Fruit fly (Drosophila melanogaster) whole organism, embryonic: Measurements from ENCODE around the gene AstA.

Source experiments
- Antp ChIP-seq: fragments of 200-800 bp; sonication (Bioruptor generic); optimal IDR thresholded peaks from 3 replicates; lab custom pipeline; 2016; ENCODE audit warnings: missing biosample characterization, missing genetic modification characterization
- B-H2 ChIP-seq: fragments of 200-800 bp; sonication (Bioruptor generic); optimal IDR thresholded peaks from 2 replicates; lab custom pipeline; 2018; ENCODE audit warnings: missing biosample characterization, mild to moderate bottlenecking, missing genetic modification characterization
- BtbVII ChIP-seq: fragments of 200-800 bp; sonication (Bioruptor generic); optimal IDR thresholded peaks from 3 replicates; lab custom pipeline; 2017; ENCODE audit warnings: missing biosample characterization, mild to moderate bottlenecking, missing genetic modification characterization
- CG10209 ChIP-seq: fragments of 200-800 bp; sonication (Bioruptor generic); optimal IDR thresholded peaks from 3 replicates; lab custom pipeline; 2017; ENCODE audit warnings: missing biosample characterization, mild to moderate bottlenecking, missing genetic modification characterization, missing genetic modification reagents
- CG11093 ChIP-seq: fragments of 200-800 bp; sonication (Bioruptor generic); IDR thresholded peaks from 3 replicates; pipeline ENCODE4 v1.3.6; 2022; ENCODE audit warnings: missing biosample characterization, missing genetic modification characterization
- CG12219 ChIP-seq: fragments of 200-800 bp; sonication (Bioruptor generic); optimal IDR thresholded peaks from 3 replicates; lab custom pipeline; 2018; ENCODE audit warnings: missing biosample characterization, mild to moderate bottlenecking, missing genetic modification characterization
- CG14014 ChIP-seq: fragments of 200-800 bp; sonication (Bioruptor generic); IDR thresholded peaks from 2 replicates; pipeline ENCODE4 v1.3.6; 2022; ENCODE audit warnings: missing biosample characterization, missing genetic modification characterization
- CG14710 ChIP-seq: fragments of 200-800 bp; sonication (Bioruptor generic); optimal IDR thresholded peaks from 3 replicates; lab custom pipeline; 2019; ENCODE audit warnings: missing biosample characterization, mild to moderate bottlenecking, missing genetic modification characterization, moderate library complexity
- CG15601 ChIP-seq: fragments of 200-800 bp; sonication (Bioruptor generic); optimal IDR thresholded peaks from 3 replicates; lab custom pipeline; 2019; ENCODE audit warnings: missing biosample characterization, mild to moderate bottlenecking, missing genetic modification characterization, moderate library complexity
- CG1603 ChIP-seq: fragments of 200-800 bp; sonication (Bioruptor generic); optimal IDR thresholded peaks from 2 replicates; lab custom pipeline; 2019; ENCODE audit warnings: missing biosample characterization, mild to moderate bottlenecking, missing genetic modification characterization, moderate library complexity
- CG1647 ChIP-seq: fragments of 200-800 bp; sonication (Bioruptor generic); optimal IDR thresholded peaks from 3 replicates; lab custom pipeline; 2016; ENCODE audit warnings: missing biosample characterization, missing genetic modification characterization
- CG1832 ChIP-seq: fragments of 200-800 bp; sonication (Bioruptor generic); optimal IDR thresholded peaks from 2 replicates; lab custom pipeline; 2017; ENCODE audit warnings: missing biosample characterization, mild to moderate bottlenecking, missing genetic modification characterization, inconsistent platforms
- CG30020 ChIP-seq: fragments of 200-800 bp; optimal IDR thresholded peaks from 2 replicates; lab custom pipeline; 2019; ENCODE audit warnings: missing biosample characterization, mild to moderate bottlenecking, missing genetic modification characterization, moderate library complexity
- CG33557 ChIP-seq: fragments of 200-800 bp; sonication (Bioruptor generic); optimal IDR thresholded peaks from 2 replicates; lab custom pipeline; 2019; ENCODE audit warnings: missing biosample characterization, mild to moderate bottlenecking, missing genetic modification characterization, moderate library complexity
- CG34224 ChIP-seq: fragments of 200-800 bp; sonication (Bioruptor generic); IDR thresholded peaks from 3 replicates; pipeline ENCODE4 v1.3.6; 2022; ENCODE audit warnings: missing biosample characterization, missing genetic modification characterization; ENCODE audit not compliant: partially characterized antibody
- CG3838 ChIP-seq: fragments of 200-800 bp; sonication (Bioruptor generic); optimal IDR thresholded peaks from 3 replicates; lab custom pipeline; 2016; ENCODE audit warnings: missing biosample characterization, missing genetic modification characterization
- CG42726 ChIP-seq: fragments of 200-800 bp; sonication (Bioruptor generic); IDR thresholded peaks from 2 replicates; pipeline ENCODE4 v1.3.6; 2022; ENCODE audit warnings: missing biosample characterization, missing genetic modification characterization; ENCODE audit not compliant: partially characterized antibody
- CG7786 ChIP-seq: fragments of 200-800 bp; sonication (Bioruptor generic); optimal IDR thresholded peaks from 2 replicates; lab custom pipeline; 2016; ENCODE audit warnings: missing biosample characterization, missing genetic modification characterization
- CG8944 ChIP-seq: fragments of 200-800 bp; sonication (Bioruptor generic); optimal IDR thresholded peaks from 3 replicates; lab custom pipeline; 2016; ENCODE audit warnings: missing biosample characterization, missing genetic modification characterization
- CG9727 ChIP-seq: fragments of 200-800 bp; sonication (Bioruptor generic); optimal IDR thresholded peaks from 3 replicates; lab custom pipeline; 2017; ENCODE audit warnings: missing biosample characterization, mild to moderate bottlenecking, missing genetic modification characterization
- Dbx ChIP-seq: fragments of 200-800 bp; sonication (Bioruptor generic); IDR thresholded peaks from 3 replicates; pipeline ENCODE4 v1.3.6; 2022; ENCODE audit warnings: missing biosample characterization, missing genetic modification characterization
- Doc2 ChIP-seq: fragments of 200-800 bp; sonication (Bioruptor generic); IDR thresholded peaks from 2 replicates; pipeline ENCODE4 v1.3.6; 2022; ENCODE audit warnings: missing biosample characterization, missing genetic modification characterization
- Hey ChIP-seq: fragments of 200-800 bp; sonication (Bioruptor generic); optimal IDR thresholded peaks from 3 replicates; lab custom pipeline; 2018; ENCODE audit warnings: missing biosample characterization, mild to moderate bottlenecking, missing genetic modification characterization
- HmgD ChIP-seq: fragments of 200-800 bp; sonication (Bioruptor generic); optimal IDR thresholded peaks from 3 replicates; lab custom pipeline; 2016; ENCODE audit warnings: missing biosample characterization, missing genetic modification characterization
- Hmr ChIP-seq: fragments of 200-800 bp; sonication (Bioruptor generic); optimal IDR thresholded peaks from 3 replicates; lab custom pipeline; 2017; ENCODE audit warnings: mild to moderate bottlenecking, missing biosample characterization, missing genetic modification reagents, missing genetic modification characterization
- Myb ChIP-seq: fragments of 200-800 bp; sonication (Bioruptor generic); optimal IDR thresholded peaks from 2 replicates; lab custom pipeline; 2016; ENCODE audit warnings: missing biosample characterization, missing genetic modification characterization
- Sox100B ChIP-seq: fragments of 200-800 bp; sonication (Bioruptor generic); optimal IDR thresholded peaks from 3 replicates; lab custom pipeline; 2018; ENCODE audit warnings: missing biosample characterization, mild to moderate bottlenecking, missing genetic modification characterization
- Taf1 ChIP-seq: fragments of 200-800 bp; sonication (Bioruptor generic); IDR thresholded peaks from 2 replicates; pipeline ENCODE4 v1.3.6; 2022; ENCODE audit warnings: missing biosample characterization, missing genetic modification characterization
- Trl ChIP-seq, 3 experiments: fragments of >200 bp in 2 of 3; fragments of 200-800 bp in 1 of 3; sonication (Bioruptor generic) in 1 of 3; optimal IDR thresholded peaks; 2 replicates in 1 of 3; 3 replicates in 2 of 3; lab custom pipeline; 2016 to 2017; ENCODE audit warnings: missing biosample characterization in 1 of 3, missing genetic modification characterization in 1 of 3
- YL-1 ChIP-seq: fragments of 200-800 bp; sonication (Bioruptor generic); optimal IDR thresholded peaks from 3 replicates; lab custom pipeline; 2017; ENCODE audit warnings: missing biosample characterization, mild to moderate bottlenecking, missing genetic modification characterization
- ara ChIP-seq: fragments of 200-800 bp; sonication (Bioruptor generic); IDR thresholded peaks from 2 replicates; pipeline ENCODE4 v1.3.6; 2022; ENCODE audit warnings: missing biosample characterization, missing genetic modification characterization
- chinmo ChIP-seq: fragments of 200-800 bp; sonication (Bioruptor generic); IDR thresholded peaks from 4 replicates; pipeline ENCODE4 v1.3.6; 2022; ENCODE audit warnings: missing biosample characterization, missing genetic modification characterization; ENCODE audit not compliant: partially characterized antibody
- dati ChIP-seq: fragments of 200-800 bp; sonication (Bioruptor generic); IDR thresholded peaks from 2 replicates; pipeline ENCODE4 v1.3.6; 2022; ENCODE audit warnings: missing biosample characterization, missing genetic modification characterization
- emc ChIP-seq: fragments of 200-800 bp; sonication (Bioruptor generic); optimal IDR thresholded peaks from 2 replicates; lab custom pipeline; 2016; ENCODE audit warnings: missing biosample characterization, missing genetic modification characterization
- her ChIP-seq: fragments of 200-800 bp; sonication (Bioruptor generic); optimal IDR thresholded peaks from 2 replicates; lab custom pipeline; 2016; ENCODE audit warnings: missing biosample characterization, missing genetic modification characterization
- jing ChIP-seq: fragments of 200-800 bp; sonication (Bioruptor generic); optimal IDR thresholded peaks from 2 replicates; lab custom pipeline; 2018; ENCODE audit warnings: missing biosample characterization, mild to moderate bottlenecking, missing genetic modification characterization
- jumu ChIP-seq: fragments of 200-800 bp; sonication (Bioruptor generic); optimal IDR thresholded peaks from 3 replicates; lab custom pipeline; 2016; ENCODE audit warnings: missing biosample characterization, missing genetic modification characterization
- lola ChIP-seq, 3 experiments: fragments of >200 bp in 2 of 3; fragments of 200-800 bp in 1 of 3; sonication (Bioruptor generic) in 1 of 3; optimal IDR thresholded peaks; 2 replicates each; lab custom pipeline; 2017 to 2019; ENCODE audit warnings: missing biosample characterization in 3 of 3, missing genetic modification characterization in 3 of 3, mild to moderate bottlenecking in 1 of 3, moderate library complexity in 1 of 3
- lov ChIP-seq, 2 experiments: fragments of 200-800 bp in 1 of 2; fragments of >200 bp in 1 of 2; sonication (Bioruptor generic) in 1 of 2; IDR thresholded peaks in 1 of 2; optimal IDR thresholded peaks in 1 of 2; 2 replicates in 1 of 2; 3 replicates in 1 of 2; pipeline versions ENCODE4 v1.3.6 to Lab custom; 2017 to 2022; ENCODE audit warnings: missing biosample characterization in 1 of 2, missing genetic modification characterization in 1 of 2
- mld ChIP-seq: fragments of 200-800 bp; sonication (Bioruptor generic); IDR thresholded peaks from 3 replicates; pipeline ENCODE4 v1.3.6; 2022; ENCODE audit warnings: missing biosample characterization, missing genetic modification characterization; ENCODE audit not compliant: partially characterized antibody
- nerfin-2 ChIP-seq: fragments of 200-800 bp; sonication (Bioruptor generic); IDR thresholded peaks from 2 replicates; pipeline ENCODE4 v1.3.6; 2022; ENCODE audit warnings: missing biosample characterization, missing genetic modification characterization; ENCODE audit not compliant: partially characterized antibody
- nmo ChIP-seq: fragments of 200-800 bp; sonication (Bioruptor generic); optimal IDR thresholded peaks from 2 replicates; lab custom pipeline; 2018; ENCODE audit warnings: missing biosample characterization, mild to moderate bottlenecking, missing genetic modification characterization, moderate library complexity
- onecut ChIP-seq: fragments of 200-800 bp; sonication (Bioruptor generic); IDR thresholded peaks from 2 replicates; pipeline ENCODE4 v1.3.6; 2022; ENCODE audit warnings: missing biosample characterization, missing genetic modification characterization
- pros ChIP-seq: fragments of 200-800 bp; sonication (Bioruptor generic); optimal IDR thresholded peaks from 3 replicates; lab custom pipeline; 2019; ENCODE audit warnings: missing biosample characterization, mild to moderate bottlenecking, missing genetic modification characterization, moderate library complexity
- sc ChIP-seq, 3 experiments: fragments of >200 bp in 2 of 3; fragments of 200-800 bp in 1 of 3; sonication (Bioruptor generic) in 1 of 3; optimal IDR thresholded peaks; 2 replicates in 2 of 3; 3 replicates in 1 of 3; lab custom pipeline; 2017; ENCODE audit warnings: mild to moderate bottlenecking in 1 of 3, missing biosample characterization in 1 of 3, missing genetic modification characterization in 1 of 3, missing genetic modification reagents in 1 of 3
- sim ChIP-seq: fragments of 200-800 bp; sonication (Bioruptor generic); IDR thresholded peaks from 2 replicates; pipeline ENCODE4 v1.3.6; 2022; ENCODE audit warnings: missing biosample characterization, missing genetic modification characterization
- sug ChIP-seq: fragments of 200-800 bp; optimal IDR thresholded peaks from 2 replicates; lab custom pipeline; 2019; ENCODE audit warnings: missing biosample characterization, mild to moderate bottlenecking, missing genetic modification characterization, moderate library complexity
- trem ChIP-seq: fragments of 200-800 bp; optimal IDR thresholded peaks from 3 replicates; lab custom pipeline; 2019; ENCODE audit warnings: missing biosample characterization, mild to moderate bottlenecking, missing genetic modification characterization, moderate library complexity

The AstA gene

dm6 chr3R:24767667-24768340, 2.9 kb upstream of the AstA start (continued):
- TF ChIP-seq CG10209 (GFP tag; lab: Kevin White, UChicago) (no peak), YL-1 (GFP tag; lab: Kevin White, UChicago) (no peak), onecut (GFP tag; lab: Robert Waterston, UW) (peak; percentile 55), sim (GFP tag; lab: Robert Waterston, UW) (no peak), CG30020 (no peak), CG1647 (GFP tag; lab: Kevin White, UChicago) (no peak), CG34224 (GFP tag; lab: Robert Waterston, UW) (no peak), CG8944 (GFP tag; lab: Kevin White, UChicago) (no peak), nmo (GFP tag; lab: Kevin White, UChicago) (peak; percentile 3), emc (GFP tag; lab: Kevin White, UChicago) (no peak), HmgD (GFP tag; lab: Kevin White, UChicago) (no peak), pros (GFP tag; lab: Kevin White, UChicago) (no peak), CG11093 (no peak), Taf1 (no peak), B-H2 (GFP tag; lab: Kevin White, UChicago) (no peak), Myb (GFP tag; lab: Kevin White, UChicago) (no peak), Antp (no peak), CG12219 (GFP tag; lab: Kevin White, UChicago) (no peak), sug (tag; lab: Kevin White, UChicago) (no peak), trem (tag; lab: Kevin White, UChicago) (peak; percentile 27), Dbx (GFP tag; lab: Robert Waterston, UW) (no peak), CG42726 (GFP tag; lab: Robert Waterston, UW) (no peak), sc (optimal IDR thresholded peaks at IDR 0.05; lab: Kevin White, UChicago) (no peak), sc (GFP tag; optimal IDR thresholded peaks at IDR 0.05; lab: Kevin White, UChicago) (peak; percentile 31), CG1832 (GFP tag; lab: Kevin White, UChicago) (no peak), CG1603 (tag; lab: Kevin White, UChicago) (peak; percentile 10), ara (GFP tag; lab: Robert Waterston, UW) (no peak), Hey (tag; lab: Kevin White, UChicago) (no peak), chinmo (GFP tag; lab: Robert Waterston, UW) (no peak), CG33557 (GFP tag; lab: Kevin White, UChicago) (peak; percentile 96), her (GFP tag; lab: Kevin White, UChicago) (no peak), CG7786 (no peak), nerfin-2 (GFP tag; lab: Robert Waterston, UW) (no peak), Hmr (no peak), lola (GFP tag; optimal IDR thresholded peaks at IDR 0.05; lab: Kevin White, UChicago) (peak in 1 of 3 experiments; percentile 64), mld (GFP tag; lab: Robert Waterston, UW) (no peak), Sox100B (peak; percentile 17), CG15601 (tag; lab: Kevin White, UChicago) (peak; percentile 11), CG9727 (GFP tag; lab: Kevin White, UChicago) (no peak), CG14710 (tag; lab: Kevin White, UChicago) (peak; percentile 36), jing (GFP tag; lab: Kevin White, UChicago) (no peak), lov (optimal IDR thresholded peaks at IDR 0.05; lab: Kevin White, UChicago) (no peak), lov (GFP tag; IDR thresholded peaks at IDR 0.05; lab: Robert Waterston, UW) (no peak), CG3838 (GFP tag; lab: Kevin White, UChicago) (peak; percentile 51), CG14014 (GFP tag; lab: Robert Waterston, UW) (no peak), dati (GFP tag; lab: Robert Waterston, UW) (no peak), Trl (optimal IDR thresholded peaks at IDR 0.05; lab: Kevin White, UChicago) (peak; percentile 49 to 73), Trl (GFP tag; optimal IDR thresholded peaks at IDR 0.05; lab: Kevin White, UChicago) (no peak), jumu (GFP tag; lab: Kevin White, UChicago) (no peak), Doc2 (GFP tag; lab: Robert Waterston, UW) (no peak), BtbVII (no peak)
